Worm (Caenorhabditis elegans): ENCODE results near the gene T14G8.2.

T14G8.2 gene

DNA sequence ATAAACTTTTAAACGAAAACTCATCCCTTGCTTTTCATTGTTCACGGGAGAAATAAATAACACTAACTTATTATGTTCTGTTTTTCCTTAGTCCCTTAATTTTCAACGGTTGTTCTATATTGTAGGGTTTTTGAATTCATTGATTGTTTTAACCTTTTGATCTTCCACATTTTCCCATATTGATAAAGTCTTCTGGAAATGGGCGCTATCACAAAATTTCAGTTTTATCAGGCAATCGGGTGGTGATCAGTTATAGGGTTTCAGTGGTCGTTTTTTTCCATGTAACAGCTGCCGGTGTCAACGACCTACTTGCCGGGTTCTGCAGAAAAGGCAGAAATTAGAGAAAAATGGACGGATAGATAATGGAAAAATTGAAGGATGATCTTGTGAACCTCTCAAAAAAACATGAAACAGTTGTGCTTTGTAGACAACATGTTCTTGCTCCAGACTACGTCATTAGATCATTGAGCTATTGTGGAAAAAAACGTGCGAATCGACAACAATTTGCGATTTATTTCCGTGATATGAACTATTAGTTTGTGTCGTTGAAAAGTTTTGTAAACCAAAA, 12.1 kb downstream of the T14G8.2 start:
- TF ChIP-seq nhr-90 (tag; optimal IDR thresholded peaks at IDR 0.05): no peak
- TF ChIP-seq nhr-80 (tag; optimal IDR thresholded peaks at IDR 0.05): peak; percentile 12
- TF ChIP-seq cebp-1 (GFP tag; IDR thresholded peaks at IDR 0.05): no peak
- TF ChIP-seq cebp-1 (tag; optimal IDR thresholded peaks at IDR 0.05): peak; percentile 9
- TF ChIP-seq Y79H2A.3 (GFP tag; conservative IDR thresholded peaks at IDR 0.05): no peak
- TF ChIP-seq Y53G8AR.9 (GFP tag; conservative IDR thresholded peaks at IDR 0.05): 0 out of 2 replicates have a peak, but pooled peaks have one; percentile 47
- TF ChIP-seq sptf-2 (GFP tag; optimal IDR thresholded peaks at IDR 0.05): no peak

DNA sequence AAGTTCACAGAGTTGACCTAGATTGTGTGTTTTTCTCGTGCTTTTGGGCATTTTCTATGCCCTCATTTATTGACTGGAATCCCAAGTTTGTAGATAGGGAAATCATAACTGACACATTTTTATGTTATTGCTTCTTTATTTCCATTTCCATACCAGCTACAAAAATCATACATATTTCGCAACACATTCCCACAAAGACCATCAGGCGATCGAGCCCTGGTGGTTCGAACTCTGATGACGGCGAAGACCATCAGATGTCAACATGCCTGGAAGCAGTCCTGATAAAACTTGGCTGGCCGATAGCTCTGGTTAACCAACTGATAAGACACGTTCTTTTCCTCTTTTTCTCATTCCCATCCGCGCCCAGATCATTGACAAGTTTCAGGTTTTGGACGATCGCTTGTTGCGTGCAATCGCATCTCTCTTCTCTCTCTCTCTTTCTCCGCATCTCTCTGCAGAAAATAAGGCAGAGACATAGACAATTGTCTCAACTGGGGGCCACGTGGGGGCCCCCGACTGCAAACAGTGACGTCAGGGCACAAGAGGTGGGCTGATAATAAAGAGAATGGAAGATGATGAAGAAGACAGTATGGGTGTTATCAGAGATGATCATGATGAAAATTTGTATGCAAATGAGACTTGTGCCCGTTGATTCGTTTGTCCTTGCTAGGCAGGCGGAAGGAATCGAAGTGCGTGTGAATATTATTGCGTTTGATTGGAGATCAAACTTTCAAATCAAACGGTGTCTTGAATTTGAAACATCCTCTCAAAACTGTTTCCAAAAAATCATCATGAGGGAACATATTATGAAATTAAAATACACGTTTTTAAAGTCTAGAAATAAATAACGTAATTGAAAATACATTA, 14.5 kb downstream of the T14G8.2 start:
- TF ChIP-seq ceh-40 (GFP tag; IDR thresholded peaks at IDR 0.05) (no peak), F37B4.10 (GFP tag; IDR thresholded peaks at IDR 0.05) (0 out of 2 replicates have a peak, but pooled peaks have one; percentile 4), fkh-3 (tag; optimal IDR thresholded peaks at IDR 0.05) (no peak), ekl-4 (GFP tag; IDR thresholded peaks at IDR 0.05) (no peak), lsl-1 (GFP tag; optimal IDR thresholded peaks at IDR 0.05) (no peak), F23B12.7 (tag; optimal IDR thresholded peaks at IDR 0.05; ENCODE audit: insufficient read depth) (peak; percentile 14), somi-1 (GFP tag; optimal IDR thresholded peaks at IDR 0.05) (peak; percentile 91), snpc-1.3 (tag; optimal IDR thresholded peaks at IDR 0.05; ENCODE audit: insufficient read depth) (no peak), ZK185.1 (tag; optimal IDR thresholded peaks at IDR 0.05; ENCODE audit: poor library complexity, severe bottlenecking) (no peak), die-1 (tag; optimal IDR thresholded peaks at IDR 0.05) (peak; percentile 40), let-607 (tag; optimal IDR thresholded peaks at IDR 0.05) (peak; percentile 90 to 96), bed-1 (GFP tag; IDR thresholded peaks at IDR 0.05) (no peak), T07F8.4 (tag; optimal IDR thresholded peaks at IDR 0.05) (no peak), nfya-1 (tag; optimal IDR thresholded peaks at IDR 0.05; ENCODE audit: borderline replicate concordance, insufficient read depth) (no peak), ztf-6 (GFP tag; IDR thresholded peaks at IDR 0.05) (no peak), K11D2.4 (GFP tag; IDR thresholded peaks at IDR 0.05) (peak; percentile 82), F57C9.4 (tag; optimal IDR thresholded peaks at IDR 0.05) (no peak), mcd-1 (GFP tag; IDR thresholded peaks at IDR 0.05) (peak; percentile 61), egl-18 (GFP tag; IDR thresholded peaks at IDR 0.05) (no peak), F57A8.1 (GFP tag; optimal IDR thresholded peaks at IDR 0.05) (no peak), ztf-22 (GFP tag; optimal IDR thresholded peaks at IDR 0.05) (peak; percentile 99), Y95B8A.8 (GFP tag; IDR thresholded peaks at IDR 0.05) (no peak), repo-1 (tag; optimal IDR thresholded peaks at IDR 0.05) (peak; percentile 57), tbx-9 (tag; optimal IDR thresholded peaks at IDR 0.05; ENCODE audit: borderline replicate concordance) (no peak), cebp-1 (GFP tag; IDR thresholded peaks at IDR 0.05) (peak; percentile 95), cebp-1 (tag; optimal IDR thresholded peaks at IDR 0.05) (peak; percentile 98), ama-1 (optimal IDR thresholded peaks at IDR 0.05) (no peak), ama-1 (GFP tag; optimal IDR thresholded peaks at IDR 0.05) (no peak), zim-3 (tag; optimal IDR thresholded peaks at IDR 0.05) (no peak), sea-2 (GFP tag; IDR thresholded peaks at IDR 0.05) (no peak), Y67H2A.10 (GFP tag; conservative IDR thresholded peaks at IDR 0.05) (no peak), madf-3 (GFP tag; IDR thresholded peaks at IDR 0.05) (no peak), Y56A3A.18 (GFP tag; IDR thresholded peaks at IDR 0.05) (peak; percentile 31; the same call in 1 of the 2 replicates), sptf-2 (GFP tag; optimal IDR thresholded peaks at IDR 0.05) (peak; percentile 79), madf-8 (GFP tag; conservative IDR thresholded peaks at IDR 0.05) (no peak), ets-4 (GFP tag; optimal IDR thresholded peaks at IDR 0.05) (peak; percentile 98), egrh-3 (GFP tag; IDR thresholded peaks at IDR 0.05) (peak; percentile 12; the same call in 1 of the 2 replicates), snpc-1.1 (tag; optimal IDR thresholded peaks at IDR 0.05; ENCODE audit: insufficient read depth) (no peak), dox-1 (GFP tag; IDR thresholded peaks at IDR 0.05) (peak; percentile 85), F52B5.7 (tag; optimal IDR thresholded peaks at IDR 0.05) (no peak)

Measured in whole organism, young adult.